Worm (Caenorhabditis elegans): ENCODE results near the gene sec-5.

The sec-5 gene

DNA sequence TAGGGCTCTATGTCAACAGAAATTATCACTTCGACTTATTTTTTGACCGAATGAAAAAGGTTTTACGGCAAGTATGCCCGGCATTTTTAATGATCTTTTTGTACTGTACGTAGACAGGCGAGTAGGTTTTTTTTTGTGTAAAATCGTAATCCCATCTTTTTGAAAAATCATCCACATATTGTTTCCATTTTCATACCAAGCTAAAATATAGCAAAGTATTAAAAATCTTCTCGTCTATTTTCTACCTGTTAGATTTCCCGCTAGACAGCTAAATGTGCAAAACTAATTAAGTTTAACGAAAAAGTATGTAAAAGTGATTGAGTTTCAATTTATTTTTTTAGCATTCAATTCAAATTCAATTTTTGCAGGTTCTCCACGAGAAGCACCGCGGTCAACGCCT is 45.6 kb downstream of the sec-5 start, which contains the start of gene C16D2.1:
C16D2.1 (plus strand) TSS at position 301 of the 400 bp plus-strand sequence.
- TF ChIP-seq ceh-16 (tag; optimal IDR thresholded peaks at IDR 0.05), result no peak

DNA sequence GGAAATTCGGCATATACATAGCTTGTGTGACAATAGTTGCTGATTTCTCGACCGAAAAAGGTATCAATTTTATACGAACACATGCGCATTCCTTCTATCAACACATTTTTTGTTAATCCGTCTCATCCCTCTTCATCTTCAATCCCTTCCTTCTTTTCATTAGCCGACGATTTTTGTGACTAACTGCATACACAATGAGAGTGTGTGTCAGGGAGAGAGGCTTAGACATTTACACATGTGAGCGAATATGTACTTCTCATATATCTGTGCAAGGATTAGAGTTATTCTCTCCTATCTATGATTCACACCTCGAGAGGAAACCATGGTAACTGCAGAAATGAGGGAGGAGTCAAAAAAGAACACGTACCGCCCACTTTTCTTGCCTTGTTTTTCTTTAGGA is 46.6 kb downstream of the sec-5 start:
- peak; percentile 27 for TF ChIP-seq fos-1 (tag; optimal IDR thresholded peaks at IDR 0.05)
- TF ChIP-seq nhr-12 (tag; optimal IDR thresholded peaks at IDR 0.05), result no peak

DNA sequence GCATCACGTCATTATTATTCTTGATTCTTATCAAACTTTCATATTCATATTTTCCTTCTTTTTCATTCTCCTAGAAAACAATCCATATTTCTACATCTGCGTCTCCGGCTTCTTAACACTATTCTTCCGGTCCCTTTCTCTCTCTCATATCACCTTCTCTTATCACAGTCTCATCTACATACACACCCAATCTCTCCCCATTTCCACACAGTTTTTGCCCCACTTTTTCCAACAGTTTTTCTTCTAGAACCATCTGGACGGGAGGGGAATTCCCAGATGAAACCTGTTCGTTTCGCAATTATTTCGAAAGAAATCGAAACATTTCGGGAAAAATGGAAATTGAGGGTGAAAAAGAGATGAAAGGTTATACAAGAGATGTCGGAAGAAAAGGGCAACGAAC is 48.8 kb downstream of the sec-5 start:
- TF ChIP-seq gmeb-1 (tag; optimal IDR thresholded peaks at IDR 0.05), result peak; percentile 49
- TF ChIP-seq mbf-1 (tag; optimal IDR thresholded peaks at IDR 0.05), result no peak
- TF ChIP-seq fos-1 (tag; optimal IDR thresholded peaks at IDR 0.05), result peak; percentile 93
- TF ChIP-seq ZK546.5 (tag; optimal IDR thresholded peaks at IDR 0.05), result no peak
- TF ChIP-seq mab-5 (tag; optimal IDR thresholded peaks at IDR 0.05), result no peak
- no peak for TF ChIP-seq lin-39 (tag; optimal IDR thresholded peaks at IDR 0.05)
- TF ChIP-seq sma-3 (GFP tag; optimal IDR thresholded peaks at IDR 0.05), result peak; percentile 49
- no peak for TF ChIP-seq Y55F3AM.14 (GFP tag; optimal IDR thresholded peaks at IDR 0.05)
- TF ChIP-seq lin-11 (tag; optimal IDR thresholded peaks at IDR 0.05), result no peak
- TF ChIP-seq lsy-2 (tag; optimal IDR thresholded peaks at IDR 0.05), result peak in 1 of 2 experiments; percentile 47
- TF ChIP-seq nhr-21 (tag; optimal IDR thresholded peaks at IDR 0.05), result peak; percentile 83
- TF ChIP-seq blmp-1 (tag; optimal IDR thresholded peaks at IDR 0.05; ENCODE audit: insufficient read depth), result no peak
- no peak for TF ChIP-seq nhr-10 (tag; optimal IDR thresholded peaks at IDR 0.05)
- no peak for TF ChIP-seq ceh-16 (tag; optimal IDR thresholded peaks at IDR 0.05)
- TF ChIP-seq nhr-129 (tag; optimal IDR thresholded peaks at IDR 0.05), result peak; percentile 40
- TF ChIP-seq egl-27 (tag; optimal IDR thresholded peaks at IDR 0.05), result peak; percentile 63
- TF ChIP-seq elt-3 (tag; optimal IDR thresholded peaks at IDR 0.05), result no peak
- TF ChIP-seq skn-1 (tag; optimal IDR thresholded peaks at IDR 0.05), result no peak
- TF ChIP-seq snpc-4 (tag; optimal IDR thresholded peaks at IDR 0.05), result no peak
- peak; percentile 42 for TF ChIP-seq sma-9 (GFP tag; optimal IDR thresholded peaks at IDR 0.05)
- TF ChIP-seq sma-9 (tag; optimal IDR thresholded peaks at IDR 0.05), result no peak
- TF ChIP-seq nhr-77 (tag; optimal IDR thresholded peaks at IDR 0.05), result no peak
- no peak for TF ChIP-seq nhr-23 (tag; optimal IDR thresholded peaks at IDR 0.05)
- TF ChIP-seq nhr-25 (tag; optimal IDR thresholded peaks at IDR 0.05), result peak; percentile 62
- TF ChIP-seq ztf-4 (tag; optimal IDR thresholded peaks at IDR 0.05), result no peak
- peak; percentile 72 for TF ChIP-seq C34F6.9 (tag; optimal IDR thresholded peaks at IDR 0.05)
- peak; percentile 69 for TF ChIP-seq crh-2 (tag; optimal IDR thresholded peaks at IDR 0.05)
- TF ChIP-seq ama-1 (optimal IDR thresholded peaks at IDR 0.05), result peak; percentile 61
- no peak for TF ChIP-seq aly-2 (tag; optimal IDR thresholded peaks at IDR 0.05)
- TF ChIP-seq sem-4 (tag; optimal IDR thresholded peaks at IDR 0.05), result no peak

DNA sequence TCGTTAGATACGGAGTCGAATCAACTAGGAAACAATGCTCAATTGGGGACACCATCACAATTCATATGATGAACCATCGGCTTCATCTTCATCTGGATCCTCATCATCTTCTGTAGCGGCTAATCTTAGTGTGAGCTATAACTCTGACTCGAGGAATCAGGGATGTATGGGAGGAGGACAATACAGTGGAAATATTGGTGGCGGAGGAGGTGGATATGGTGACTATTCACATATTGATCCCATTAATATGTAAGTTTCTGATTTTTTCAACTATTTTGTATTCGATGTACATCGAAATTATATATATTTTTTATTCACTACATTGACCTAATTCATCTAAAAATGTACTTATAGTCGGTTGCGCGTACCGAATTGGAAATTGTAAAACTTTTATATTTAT is 49.6 kb downstream of the sec-5 start:
- TF ChIP-seq ama-1 (optimal IDR thresholded peaks at IDR 0.05) (peak; percentile 70), sem-4 (tag; optimal IDR thresholded peaks at IDR 0.05) (no peak)

DNA sequence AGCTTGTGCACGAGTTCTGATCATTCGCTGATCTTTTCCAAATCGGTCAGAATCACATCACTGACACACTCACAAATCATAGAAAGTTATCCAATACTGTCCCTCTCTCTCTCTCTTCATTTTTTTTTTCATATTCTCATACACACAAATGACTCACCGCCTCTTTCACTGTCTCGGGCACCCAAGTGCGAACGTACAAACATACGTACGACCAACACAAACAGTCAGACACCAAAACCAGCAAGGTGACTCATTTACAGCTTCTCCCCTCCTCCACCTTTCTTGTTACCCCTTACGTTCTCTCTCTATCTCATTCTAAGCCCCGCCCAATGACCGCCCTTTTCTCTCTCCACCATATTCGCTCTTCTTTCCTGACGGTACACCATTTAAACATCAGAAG is 50.0 kb downstream of the sec-5 start:
- TF ChIP-seq nhr-12 (tag; optimal IDR thresholded peaks at IDR 0.05) (no peak), blmp-1 (tag; optimal IDR thresholded peaks at IDR 0.05; ENCODE audit: insufficient read depth) (peak; percentile 16), C34F6.9 (tag; optimal IDR thresholded peaks at IDR 0.05) (no peak), egl-27 (tag; optimal IDR thresholded peaks at IDR 0.05) (no peak), ceh-82 (tag; optimal IDR thresholded peaks at IDR 0.05) (no peak), nhr-237 (tag; optimal IDR thresholded peaks at IDR 0.05) (no peak), fos-1 (tag; optimal IDR thresholded peaks at IDR 0.05) (peak; percentile 96)

DNA sequence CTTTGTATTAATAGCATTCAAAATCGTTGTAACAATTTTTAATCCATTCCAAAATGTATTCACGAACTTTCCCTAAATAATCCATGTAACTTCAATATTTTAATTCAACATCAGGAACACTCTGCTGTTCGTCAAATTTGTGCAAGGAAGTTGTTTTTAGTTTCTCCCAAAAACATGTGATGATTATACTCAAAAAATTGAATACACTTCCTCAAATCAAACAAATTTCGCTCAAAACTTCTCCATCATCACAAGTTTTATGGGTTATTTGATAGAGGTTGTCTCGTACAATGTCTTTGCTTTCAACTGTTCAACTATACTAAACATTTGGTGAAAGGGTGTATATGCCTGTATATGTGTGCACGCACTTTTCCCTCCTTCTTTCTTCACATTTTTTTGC is 51.9 kb downstream of the sec-5 start:
- TF ChIP-seq fos-1 (tag; optimal IDR thresholded peaks at IDR 0.05) (peak; percentile 48), unc-55 (GFP tag; optimal IDR thresholded peaks at IDR 0.05) (no peak)

Data from whole organism, L2 larva.